Worm (Caenorhabditis elegans) whole organism, young adult: ENCODE results near the gene nsph-1.1.

Source experiments
- ama-1 ChIP-seq, 3 experiments: fragments of 150-350 bp in 1 of 3; sonication (generic microtip) in 2 of 3; optimal IDR thresholded peaks; 2 replicates each; lab custom pipeline; 2014 to 2018; ENCODE audit warnings: missing biosample characterization in 2 of 3, missing genetic modification characterization in 2 of 3, missing genetic modification reagents in 2 of 3
- snpc-4 ChIP-seq, 5 experiments: fragments of 150-350 bp in 1 of 5; sonication (generic microtip) in 4 of 5; optimal IDR thresholded peaks; 2 replicates each; lab custom pipeline; 2014 to 2018; ENCODE audit warnings: missing genetic modification characterization in 5 of 5, missing biosample characterization in 3 of 5, antibody characterized with exemption in 2 of 5, mild to moderate bottlenecking in 2 of 5, missing compliant biosample characterization in 2 of 5, missing genotype in 2 of 5, moderate library complexity in 2 of 5, missing genetic modification reagents in 1 of 5
- ztf-25 ChIP-seq: fragments of 200-800 bp; sonication (Bioruptor generic); IDR thresholded peaks from 2 replicates; pipeline ENCODE4 v1.3.6; 2022; ENCODE audit warnings: missing genetic modification reagents, missing genetic modification characterization, missing compliant biosample characterization

ce11 chrII:8730281-8730680, 36.3 kb upstream of the nsph-1.1 start:
- TF ChIP-seq ama-1 (optimal IDR thresholded peaks at IDR 0.05; lab: Kevin White, UChicago) (no peak), ama-1 (GFP tag; optimal IDR thresholded peaks at IDR 0.05; lab: Kevin White, UChicago) (no peak), snpc-4 (GFP tag; optimal IDR thresholded peaks at IDR 0.05; lab: Kevin White, UChicago) (no peak), snpc-4 (tag; optimal IDR thresholded peaks at IDR 0.05; lab: Kevin White, UChicago) (no peak), ztf-25 (no peak)
